Worm (Caenorhabditis elegans) whole organism, L1 larva: ENCODE data around the gene Y45F10B.9.
"Not testable (repeated sequence)": the region's sequence is repeated elsewhere in the genome, so short reads cannot be mapped to it uniquely, and the experiment has no call there.

ENCODE experiments used
- C04F5.9 ChIP-seq: sonication (generic microtip); optimal IDR thresholded peaks from 2 replicates; lab custom pipeline; 2016; ENCODE audit warnings: missing genetic modification characterization, missing compliant biosample characterization
- C34B4.2 ChIP-seq: sonication (generic microtip); optimal IDR thresholded peaks from 2 replicates; lab custom pipeline; 2017; ENCODE audit warnings: mild to moderate bottlenecking, missing genetic modification characterization, missing compliant biosample characterization
- Y116A8C.19 ChIP-seq: sonication (generic microtip); optimal IDR thresholded peaks from 2 replicates; lab custom pipeline; 2016; ENCODE audit warnings: missing compliant biosample characterization, missing genetic modification characterization, borderline replicate concordance
- alr-1 ChIP-seq: fragments of 200-800 bp; sonication (Bioruptor generic); optimal IDR thresholded peaks from 2 replicates; lab custom pipeline; 2018; ENCODE audit warnings: borderline replicate concordance, mild to moderate bottlenecking, missing genetic modification characterization, missing compliant biosample characterization
- aly-2 ChIP-seq: fragments of 150-350 bp; optimal IDR thresholded peaks from 2 replicates; lab custom pipeline; 2014; ENCODE audit warnings: missing biosample characterization, missing genetic modification characterization
- ama-1 ChIP-seq: fragments of 150-350 bp; optimal IDR thresholded peaks from 2 replicates; lab custom pipeline; 2014
- ceh-63 ChIP-seq: fragments of 200-800 bp; sonication (Bioruptor generic); optimal IDR thresholded peaks from 2 replicates; lab custom pipeline; 2018; ENCODE audit warnings: mild to moderate bottlenecking, missing genetic modification characterization, missing compliant biosample characterization
- ceh-8 ChIP-seq: fragments of 200-800 bp; sonication (Bioruptor generic); optimal IDR thresholded peaks from 2 replicates; lab custom pipeline; 2018; ENCODE audit warnings: mild to moderate bottlenecking, missing genetic modification characterization, moderate library complexity, missing compliant biosample characterization
- ceh-82 ChIP-seq, 3 experiments: fragments of 150-350 bp in 1 of 3; sonication (generic microtip) in 2 of 3; optimal IDR thresholded peaks; 2 replicates each; lab custom pipeline; 2014 to 2017; ENCODE audit warnings: missing biosample characterization in 3 of 3, missing genetic modification characterization in 3 of 3
- ces-1 ChIP-seq: fragments of 150-350 bp; optimal IDR thresholded peaks from 2 replicates; lab custom pipeline; 2014; ENCODE audit warnings: missing biosample characterization, missing genetic modification reagents, missing genetic modification characterization
- efl-1 ChIP-seq, 4 experiments: fragments of 150-350 bp; optimal IDR thresholded peaks in 3 of 4; peaks in 1 of 4; 1 replicate in 1 of 4; 2 replicates in 3 of 4; lab custom pipeline; 2014; ENCODE audit warnings: missing biosample characterization in 2 of 4, missing genetic modification characterization in 2 of 4, missing genetic modification reagents in 2 of 4
- efl-3 ChIP-seq: fragments of 200-800 bp; sonication (Bioruptor generic); optimal IDR thresholded peaks from 2 replicates; lab custom pipeline; 2018; ENCODE audit warnings: mild to moderate bottlenecking, missing genetic modification characterization, missing compliant biosample characterization
- egl-13 ChIP-seq: sonication (generic microtip); optimal IDR thresholded peaks from 2 replicates; lab custom pipeline; 2016; ENCODE audit warnings: missing genotype, missing genetic modification reagents, missing genetic modification characterization, missing compliant biosample characterization
- elt-2 ChIP-seq: sonication (generic microtip); optimal IDR thresholded peaks from 2 replicates; lab custom pipeline; 2016; ENCODE audit warnings: missing genetic modification characterization, mild to moderate bottlenecking, inconsistent platforms, missing compliant biosample characterization, missing genetic modification reagents
- fkh-10 ChIP-seq: sonication (generic microtip); optimal IDR thresholded peaks from 2 replicates; lab custom pipeline; 2017; ENCODE audit warnings: missing biosample characterization, missing genetic modification reagents, missing genetic modification characterization
- fkh-4 ChIP-seq: sonication (generic microtip); optimal IDR thresholded peaks from 2 replicates; lab custom pipeline; 2016; ENCODE audit warnings: missing compliant biosample characterization, missing genetic modification characterization, borderline replicate concordance
- jun-1 ChIP-seq: fragments of 150-350 bp; optimal IDR thresholded peaks from 2 replicates; lab custom pipeline; 2014; ENCODE audit warnings: missing biosample characterization, missing genetic modification reagents, missing genetic modification characterization
- lin-14 ChIP-seq: fragments of 200-800 bp; sonication (Bioruptor generic); optimal IDR thresholded peaks from 2 replicates; lab custom pipeline; 2018; ENCODE audit warnings: mild to moderate bottlenecking, missing genetic modification characterization, moderate library complexity, missing compliant biosample characterization
- lin-35 ChIP-seq, 2 experiments: fragments of 150-350 bp; optimal IDR thresholded peaks; 2 replicates each; lab custom pipeline; 2014; ENCODE audit warnings: missing biosample characterization in 2 of 2, missing genetic modification characterization in 2 of 2, missing genetic modification reagents in 2 of 2
- lsy-2 ChIP-seq, 2 experiments: fragments of 150-350 bp; optimal IDR thresholded peaks; 2 replicates each; lab custom pipeline; 2014; ENCODE audit warnings: missing biosample characterization in 2 of 2, missing genetic modification characterization in 2 of 2
- mdl-1 ChIP-seq, 2 experiments: fragments of 150-350 bp; optimal IDR thresholded peaks; 2 replicates each; lab custom pipeline; 2014 to 2017; ENCODE audit warnings: missing biosample characterization in 2 of 2, missing genetic modification characterization in 2 of 2, inconsistent platforms in 1 of 2
- mep-1 ChIP-seq: fragments of 150-350 bp; optimal IDR thresholded peaks from 2 replicates; lab custom pipeline; 2014; ENCODE audit warnings: missing biosample characterization, missing genetic modification characterization
- nhr-20 ChIP-seq: sonication (generic microtip); optimal IDR thresholded peaks from 2 replicates; lab custom pipeline; 2016; ENCODE audit warnings: mild to moderate bottlenecking, missing genetic modification characterization, missing compliant biosample characterization
- nhr-28 ChIP-seq: fragments of 150-350 bp; optimal IDR thresholded peaks from 2 replicates; lab custom pipeline; 2014; ENCODE audit warnings: missing biosample characterization, missing genetic modification characterization
- nhr-71 ChIP-seq: sonication (generic microtip); optimal IDR thresholded peaks from 2 replicates; lab custom pipeline; 2016; ENCODE audit warnings: mild to moderate bottlenecking, missing genetic modification characterization, moderate library complexity, missing compliant biosample characterization
- nhr-77 ChIP-seq: fragments of 150-350 bp; optimal IDR thresholded peaks from 2 replicates; lab custom pipeline; 2014; ENCODE audit warnings: missing biosample characterization, missing genetic modification characterization
- nhr-84 ChIP-seq: sonication (generic microtip); optimal IDR thresholded peaks from 2 replicates; lab custom pipeline; 2017; ENCODE audit warnings: missing biosample characterization, missing genetic modification characterization
- pqm-1 ChIP-seq: sonication (generic microtip); optimal IDR thresholded peaks from 3 replicates; lab custom pipeline; 2017; ENCODE audit warnings: missing biosample characterization, missing genetic modification characterization
- rnt-1 ChIP-seq: sonication (generic microtip); optimal IDR thresholded peaks from 2 replicates; lab custom pipeline; 2016; ENCODE audit warnings: mild to moderate bottlenecking, missing genetic modification characterization, moderate library complexity, missing compliant biosample characterization
- skn-1 ChIP-seq: fragments of 150-350 bp; optimal IDR thresholded peaks from 2 replicates; lab custom pipeline; 2014; ENCODE audit warnings: missing biosample characterization, missing genetic modification characterization
- snpc-4 ChIP-seq: fragments of 150-350 bp; optimal IDR thresholded peaks from 2 replicates; lab custom pipeline; 2014; ENCODE audit warnings: missing biosample characterization, missing genetic modification characterization
- snu-23 ChIP-seq: sonication (generic microtip); optimal IDR thresholded peaks from 2 replicates; lab custom pipeline; 2016; ENCODE audit warnings: missing genetic modification characterization, missing compliant biosample characterization
- sox-4 ChIP-seq: sonication (generic microtip); optimal IDR thresholded peaks from 2 replicates; lab custom pipeline; 2016; ENCODE audit warnings: missing genetic modification characterization, missing compliant biosample characterization
- tlp-1 ChIP-seq: fragments of 150-350 bp; optimal IDR thresholded peaks from 2 replicates; lab custom pipeline; 2014; ENCODE audit warnings: missing biosample characterization, missing genetic modification characterization
- unc-130 ChIP-seq: fragments of 150-350 bp; optimal IDR thresholded peaks from 2 replicates; lab custom pipeline; 2017; ENCODE audit warnings: missing biosample characterization, missing genetic modification characterization, inconsistent platforms
- unc-98 ChIP-seq: fragments of 200-800 bp; sonication (Bioruptor generic); IDR thresholded peaks from 2 replicates; pipeline ENCODE4 v1.3.6; 2022; ENCODE audit warnings: missing genetic modification characterization, missing compliant biosample characterization
- zag-1 ChIP-seq: fragments of 150-350 bp; optimal IDR thresholded peaks from 2 replicates; lab custom pipeline; 2014; ENCODE audit warnings: missing biosample characterization, missing genetic modification characterization
- zip-4 ChIP-seq: fragments of 200-800 bp; sonication (Bioruptor generic); optimal IDR thresholded peaks from 2 replicates; lab custom pipeline; 2018; ENCODE audit warnings: mild to moderate bottlenecking, missing genetic modification characterization, moderate library complexity, missing compliant biosample characterization

The Y45F10B.9 gene

DNA sequence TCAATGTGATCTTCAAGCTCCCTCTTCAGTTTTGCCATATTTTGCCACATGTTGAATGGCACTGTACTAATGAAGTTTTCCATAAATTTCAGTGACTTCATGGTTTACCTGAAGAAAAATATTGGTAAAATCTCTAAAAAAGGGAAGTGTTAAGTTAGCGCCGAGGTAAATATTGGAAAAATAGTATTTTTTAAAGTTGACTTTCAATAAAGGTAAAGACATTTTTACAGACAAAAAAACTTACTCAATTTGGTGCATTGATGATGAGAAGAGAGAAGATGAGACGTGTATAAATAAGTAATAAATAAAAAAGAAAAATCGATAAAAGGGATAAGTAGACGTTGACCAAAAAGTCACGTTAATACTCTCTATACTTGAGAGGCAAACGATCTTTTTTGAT, at the start of gene Y45F10B.9:
Y45F10B.9 (minus strand) TSS at position 101 of the 400 bp plus-strand sequence.
- not testable (repeated sequence) for TF ChIP-seq mdl-1 (tag; optimal IDR thresholded peaks at IDR 0.05; lab: Kevin White, UChicago); ceh-8 (GFP tag; lab: Kevin White, UChicago); aly-2 (tag; lab: Kevin White, UChicago)
- TF ChIP-seq, all 84 proteins: peak for 0; not testable (repeated sequence) for 84

DNA sequence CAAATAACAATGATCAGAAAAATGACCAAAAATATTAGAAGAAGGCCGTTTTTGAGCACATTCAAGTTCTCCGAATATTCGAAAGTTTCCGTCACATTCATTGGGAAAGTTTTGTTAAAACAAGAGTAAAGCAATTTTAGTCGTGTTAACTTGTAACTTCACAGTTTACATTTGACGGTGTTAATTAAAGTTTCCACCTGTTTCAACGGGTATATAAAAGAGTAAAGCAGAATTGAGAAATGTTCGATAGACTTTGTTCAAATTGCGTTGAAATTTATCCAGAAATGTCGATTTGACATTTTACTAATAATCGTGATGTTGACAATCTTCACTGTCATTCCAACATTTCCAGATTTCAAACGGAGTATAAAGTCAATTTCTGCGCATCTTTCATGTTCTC, 48.1 kb upstream of the Y45F10B.9 start, which contains the start of gene srz-29:
srz-29 (minus strand) TSS at position 101 of the 400 bp plus-strand sequence.
- no peak for TF ChIP-seq snu-23 (GFP tag; lab: Kevin White, UChicago)
- no peak for TF ChIP-seq nhr-20 (tag; lab: Kevin White, UChicago)
- TF ChIP-seq, all 84 proteins: peak for 0

DNA sequence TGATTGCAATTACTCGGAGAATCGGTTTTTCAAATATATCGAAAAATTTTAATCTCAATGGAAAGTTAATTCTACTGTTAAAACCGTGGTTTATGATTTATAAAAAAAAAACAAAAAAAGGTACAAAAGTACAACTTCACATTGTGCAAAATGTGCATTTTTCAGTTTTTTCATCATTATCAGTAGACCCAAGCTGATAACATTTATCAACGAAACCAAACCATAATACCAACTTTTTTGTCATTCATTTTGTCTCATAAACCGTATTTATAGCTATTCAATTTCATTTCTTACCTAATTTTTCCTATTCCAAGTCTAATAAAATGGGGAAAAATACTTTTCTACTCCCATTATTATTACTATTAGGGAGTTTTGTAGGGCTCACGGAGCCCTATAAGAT, 41.3 kb upstream of the Y45F10B.9 start, which contains the start of gene ugt-22:
ugt-22 (plus strand) TSS at position 234 of the 400 bp plus-strand sequence.
- TF ChIP-seq ces-1 (GFP tag; lab: Kevin White, UChicago), result no peak
- TF ChIP-seq nhr-77, result no peak
- TF ChIP-seq snpc-4 (tag; lab: Kevin White, UChicago), result no peak
- TF ChIP-seq rnt-1, result no peak
- TF ChIP-seq lin-14 (GFP tag; lab: Kevin White, UChicago), result no peak
- no peak for TF ChIP-seq pqm-1
- TF ChIP-seq skn-1 (tag; lab: Kevin White, UChicago), result no peak
- TF ChIP-seq Y116A8C.19 (tag; lab: Kevin White, UChicago), result no peak
- no peak for TF ChIP-seq nhr-71
- TF ChIP-seq ceh-63 (GFP tag; lab: Kevin White, UChicago), result no peak
- no peak for TF ChIP-seq sox-4 (tag; lab: Kevin White, UChicago)
- TF ChIP-seq C04F5.9 (tag; lab: Kevin White, UChicago), result no peak
- no peak for TF ChIP-seq fkh-4 (tag; lab: Kevin White, UChicago)
- TF ChIP-seq lsy-2 (tag; optimal IDR thresholded peaks at IDR 0.05; lab: Kevin White, UChicago), result no peak
- no peak for TF ChIP-seq unc-98 (GFP tag; lab: Robert Waterston, UW)
- TF ChIP-seq nhr-84 (tag; lab: Kevin White, UChicago), result no peak
- TF ChIP-seq efl-3 (GFP tag; lab: Kevin White, UChicago), result no peak
- no peak for TF ChIP-seq mdl-1 (tag; optimal IDR thresholded peaks at IDR 0.05; lab: Kevin White, UChicago)
- TF ChIP-seq elt-2 (tag; lab: Kevin White, UChicago), result peak; percentile 80
- no peak for TF ChIP-seq nhr-28
- no peak for TF ChIP-seq zag-1 (tag; lab: Kevin White, UChicago)
- TF ChIP-seq ceh-8 (GFP tag; lab: Kevin White, UChicago), result no peak
- TF ChIP-seq jun-1 (tag; lab: Kevin White, UChicago), result no peak
- TF ChIP-seq tlp-1 (tag; lab: Kevin White, UChicago), result peak; percentile 1
- TF ChIP-seq lin-35 (GFP tag; optimal IDR thresholded peaks at IDR 0.05; lab: Kevin White, UChicago), result peak in 1 of 2 experiments; percentile 8
- TF ChIP-seq C34B4.2 (tag; lab: Kevin White, UChicago), result no peak
- TF ChIP-seq alr-1 (tag; lab: Kevin White, UChicago), result no peak
- no peak for TF ChIP-seq mep-1 (tag; lab: Kevin White, UChicago)
- no peak for TF ChIP-seq fkh-10 (GFP tag; lab: Kevin White, UChicago)
- TF ChIP-seq unc-130, result no peak
- TF ChIP-seq zip-4, result no peak
- TF ChIP-seq efl-1 (optimal IDR thresholded peaks at IDR 0.05; lab: Kevin White, UChicago), result no peak
- TF ChIP-seq efl-1 (GFP tag; optimal IDR thresholded peaks at IDR 0.05 in 1 of 2; lab: Kevin White, UChicago), result peak in 1 of 2 experiments; percentile 66
- TF ChIP-seq ama-1 (lab: Kevin White, UChicago), result no peak
- no peak for TF ChIP-seq egl-13 (tag; lab: Kevin White, UChicago)
- no peak for TF ChIP-seq ceh-82 (tag; optimal IDR thresholded peaks at IDR 0.05; lab: Kevin White, UChicago)
